Worm (Caenorhabditis elegans): Measurements from ENCODE around the gene K07F5.17.

DNA sequence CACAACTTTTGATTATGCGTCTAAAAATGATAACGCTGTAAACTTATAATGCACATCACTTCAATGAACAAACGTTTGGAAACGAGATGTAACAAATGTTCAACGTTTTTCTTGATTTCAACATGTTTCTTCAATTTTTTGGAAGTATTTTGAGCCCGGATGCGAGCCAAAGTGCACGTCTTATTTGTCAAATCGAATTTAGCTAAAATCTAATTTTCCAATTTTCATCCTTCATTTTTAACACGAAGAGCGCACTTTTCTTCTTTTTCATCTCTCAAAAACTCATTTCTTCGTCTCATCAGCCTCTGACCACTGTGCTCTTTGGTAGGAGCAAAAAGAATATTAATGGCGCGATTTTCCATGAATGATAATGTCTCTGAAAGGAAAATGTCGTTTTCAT is 43.9 kb upstream of the K07F5.17 start:
- TF ChIP-seq isw-1 (GFP tag; IDR thresholded peaks at IDR 0.05) (no peak), mep-1 (tag; optimal IDR thresholded peaks at IDR 0.05) (no peak), ama-1 (optimal IDR thresholded peaks at IDR 0.05) (no peak), pqm-1 (tag; optimal IDR thresholded peaks at IDR 0.05) (no peak), nhr-77 (tag; optimal IDR thresholded peaks at IDR 0.05) (no peak), unc-62 (GFP tag; optimal IDR thresholded peaks at IDR 0.05) (no peak), elt-2 (tag; optimal IDR thresholded peaks at IDR 0.05) (no peak), elt-3 (tag; optimal IDR thresholded peaks at IDR 0.05) (no peak), irx-1 (tag; optimal IDR thresholded peaks at IDR 0.05) (no peak), unc-130 (tag; optimal IDR thresholded peaks at IDR 0.05) (no peak), nhr-11 (tag; optimal IDR thresholded peaks at IDR 0.05) (no peak)
